Fruit fly (Drosophila melanogaster): ENCODE measurements around the gene CG7878.

- TF ChIP-seq ovo (GFP tag; optimal IDR thresholded peaks at IDR 0.05) (no peak), CG12768 (GFP tag; optimal IDR thresholded peaks at IDR 0.05) (no peak), cnc (optimal IDR thresholded peaks at IDR 0.05) (no peak), kay (GFP tag; ENCODE audit: borderline replicate concordance) (no peak), tj (GFP tag; optimal IDR thresholded peaks at IDR 0.05) (no peak), CG5204 (GFP tag; optimal IDR thresholded peaks at IDR 0.05) (no peak), toe (GFP tag; optimal IDR thresholded peaks at IDR 0.05) (no peak), CG11617 (GFP tag; optimal IDR thresholded peaks at IDR 0.05) (no peak)
Measured at dm6 chr3R:8164850-8165249, 42.3 kb downstream of the CG7878 start.
